Worm (Caenorhabditis elegans): ENCODE measurements around the gene gen-1.

DNA sequence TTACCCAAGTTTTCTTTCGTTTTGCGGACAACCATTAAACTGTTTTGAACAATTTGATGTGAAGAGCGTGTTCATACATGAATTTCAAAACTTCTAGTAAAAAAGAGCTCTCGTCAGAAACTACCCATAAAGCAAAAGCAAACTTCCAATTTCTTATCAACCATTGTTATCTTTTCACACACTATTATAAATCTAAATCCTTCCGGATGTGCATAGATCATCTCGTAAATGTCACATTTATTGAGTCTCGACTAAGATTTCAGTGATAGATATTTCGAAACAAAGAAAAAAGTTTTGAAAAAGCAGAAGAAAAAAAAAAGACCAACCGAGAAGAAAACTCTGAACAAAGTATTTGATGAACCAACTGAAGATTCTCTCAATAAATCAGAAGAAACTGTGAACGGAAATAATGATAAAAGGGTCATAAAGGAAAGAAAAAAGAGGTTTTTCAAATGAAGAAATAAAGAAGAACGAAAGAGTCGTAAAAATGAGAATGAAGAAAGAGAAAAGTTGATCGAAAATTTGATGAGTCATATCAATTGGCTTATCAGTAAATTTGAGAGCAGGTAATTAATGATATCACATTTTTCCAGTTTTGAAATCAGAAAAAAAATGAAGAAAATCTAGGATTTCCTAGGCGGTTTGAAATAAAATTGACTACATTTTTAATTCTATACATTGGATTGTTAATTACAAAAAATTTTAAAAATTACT, 42.7 kb upstream of the gen-1 start:
- TF ChIP-seq ama-1 (optimal IDR thresholded peaks at IDR 0.05) (no peak), flt-1 (GFP tag; IDR thresholded peaks at IDR 0.05) (no peak), aly-1 (tag; optimal IDR thresholded peaks at IDR 0.05) (no peak), F13C5.2 (tag; optimal IDR thresholded peaks at IDR 0.05) (no peak), tra-4 (tag; optimal IDR thresholded peaks at IDR 0.05) (no peak), tbx-37 (GFP tag; conservative IDR thresholded peaks at IDR 0.05) (no peak), ceh-36 (tag; optimal IDR thresholded peaks at IDR 0.05) (no peak), hnd-1 (tag; optimal IDR thresholded peaks at IDR 0.05) (no peak), hmbx-1 (tag; optimal IDR thresholded peaks at IDR 0.05) (no peak)

Data from whole organism, early embryonic.